Worm (Caenorhabditis elegans): ENCODE data around the gene aqp-5.

Gene aqp-5

ce11 chrV:10501295-10501694 is 9.8 kb downstream of the aqp-5 start, which contains the start of gene C35A5.3:
Gene C35A5.3 (minus strand): TSS chrV:10501395.
- TF ChIP-seq ztf-23 (GFP tag; IDR thresholded peaks at IDR 0.05): no peak
- no peak for TF ChIP-seq ref-1 (GFP tag; conservative IDR thresholded peaks at IDR 0.05)
- no peak for TF ChIP-seq cog-1 (tag; optimal IDR thresholded peaks at IDR 0.05)

ce11 chrV:10503011-10503410 is 11.5 kb downstream of the aqp-5 start, which contains the start of gene C35A5.11:
Gene C35A5.11 (minus strand): TSS chrV:10503111.
- TF ChIP-seq ztf-29 (GFP tag; IDR thresholded peaks at IDR 0.05) (no peak), ztf-23 (GFP tag; IDR thresholded peaks at IDR 0.05) (no peak)

ce11 chrV:10503893-10504292 is 12.3 kb downstream of the aqp-5 start, which contains the start of gene C35A5.10:
Gene C35A5.10 (plus strand): TSS chrV:10504193.
- TF ChIP-seq cog-1 (tag; optimal IDR thresholded peaks at IDR 0.05) (no peak), tab-1 (GFP tag; IDR thresholded peaks at IDR 0.05) (no peak), ztf-23 (GFP tag; IDR thresholded peaks at IDR 0.05) (no peak), flt-1 (GFP tag; IDR thresholded peaks at IDR 0.05) (no peak), ref-1 (GFP tag; conservative IDR thresholded peaks at IDR 0.05) (no peak), ztf-29 (GFP tag; IDR thresholded peaks at IDR 0.05) (no peak), klf-2 (GFP tag; conservative IDR thresholded peaks at IDR 0.05) (no peak), T22C8.4 (GFP tag; IDR thresholded peaks at IDR 0.05) (no peak), med-1 (GFP tag; optimal IDR thresholded peaks at IDR 0.05; ENCODE audit: insufficient read depth) (no peak)

ce11 chrV:10505553-10505952 is 14.0 kb downstream of the aqp-5 start, which contains the start of gene C35A5.5:
Gene C35A5.5 (plus strand): TSS chrV:10505853.
- no peak for TF ChIP-seq ref-1 (GFP tag; conservative IDR thresholded peaks at IDR 0.05)
- TF ChIP-seq ztf-23 (GFP tag; IDR thresholded peaks at IDR 0.05): no peak
- no peak for TF ChIP-seq cog-1 (tag; optimal IDR thresholded peaks at IDR 0.05)

- TF ChIP-seq ref-1 (GFP tag; conservative IDR thresholded peaks at IDR 0.05): no peak
- TF ChIP-seq klf-2 (GFP tag; conservative IDR thresholded peaks at IDR 0.05): no peak
- TF ChIP-seq T22C8.4 (GFP tag; IDR thresholded peaks at IDR 0.05): no peak
- no peak for TF ChIP-seq ztf-23 (GFP tag; IDR thresholded peaks at IDR 0.05)
- no peak for TF ChIP-seq med-1 (GFP tag; optimal IDR thresholded peaks at IDR 0.05; ENCODE audit: insufficient read depth)
- no peak for TF ChIP-seq ztf-29 (GFP tag; IDR thresholded peaks at IDR 0.05)
Observed at ce11 chrV:10508855-10509254, 17.3 kb downstream of the aqp-5 start, which contains the start of gene C35A5.6. Gene C35A5.6 (plus strand): TSS chrV:10509137.

- TF ChIP-seq tab-1 (GFP tag; IDR thresholded peaks at IDR 0.05) (no peak), flt-1 (GFP tag; IDR thresholded peaks at IDR 0.05) (no peak), ztf-29 (GFP tag; IDR thresholded peaks at IDR 0.05) (no peak), cog-1 (tag; optimal IDR thresholded peaks at IDR 0.05) (no peak), ztf-23 (GFP tag; IDR thresholded peaks at IDR 0.05) (no peak), med-1 (GFP tag; optimal IDR thresholded peaks at IDR 0.05; ENCODE audit: insufficient read depth) (no peak), klf-2 (GFP tag; conservative IDR thresholded peaks at IDR 0.05) (no peak)
Observed at ce11 chrV:10514271-10514670, 22.7 kb downstream of the aqp-5 start, which contains the start of gene dmsr-8. Gene dmsr-8 (minus strand): TSS chrV:10514371.

ce11 chrV:10516702-10517101 is 25.2 kb downstream of the aqp-5 start:
- TF ChIP-seq med-1 (GFP tag; optimal IDR thresholded peaks at IDR 0.05; ENCODE audit: insufficient read depth): no peak
- TF ChIP-seq tab-1 (GFP tag; IDR thresholded peaks at IDR 0.05): no peak
- TF ChIP-seq ztf-29 (GFP tag; IDR thresholded peaks at IDR 0.05): no peak
- TF ChIP-seq cog-1 (tag; optimal IDR thresholded peaks at IDR 0.05): no peak
- no peak for TF ChIP-seq ref-1 (GFP tag; conservative IDR thresholded peaks at IDR 0.05)
- no peak for TF ChIP-seq T22C8.4 (GFP tag; IDR thresholded peaks at IDR 0.05)
- TF ChIP-seq ztf-23 (GFP tag; IDR thresholded peaks at IDR 0.05): no peak
- no peak for TF ChIP-seq flt-1 (GFP tag; IDR thresholded peaks at IDR 0.05)
- no peak for TF ChIP-seq klf-2 (GFP tag; conservative IDR thresholded peaks at IDR 0.05)

- TF ChIP-seq ref-1 (GFP tag; conservative IDR thresholded peaks at IDR 0.05) (no peak), cog-1 (tag; optimal IDR thresholded peaks at IDR 0.05) (peak; percentile 3), T22C8.4 (GFP tag; IDR thresholded peaks at IDR 0.05) (no peak), tab-1 (GFP tag; IDR thresholded peaks at IDR 0.05) (no peak), flt-1 (GFP tag; IDR thresholded peaks at IDR 0.05) (peak; percentile 79; the same call in 1 of the 2 replicates), med-1 (GFP tag; optimal IDR thresholded peaks at IDR 0.05; ENCODE audit: insufficient read depth) (no peak), klf-2 (GFP tag; conservative IDR thresholded peaks at IDR 0.05) (0 out of 2 replicates have a peak, but pooled peaks have one; percentile 27), ztf-23 (GFP tag; IDR thresholded peaks at IDR 0.05) (no peak), ztf-29 (GFP tag; IDR thresholded peaks at IDR 0.05) (no peak)
Observed at ce11 chrV:10525902-10526301, 34.4 kb downstream of the aqp-5 start, which contains the start of the genes C35A5.8 and hda-11. Gene C35A5.8 (minus strand): TSS chrV:10525908. Gene hda-11 (plus strand): TSS chrV:10526184.

ce11 chrV:10528500-10528899 is 37.0 kb downstream of the aqp-5 start, which contains the start of gene F25D1.3:
Gene F25D1.3 (plus strand): TSS chrV:10528724.
- TF ChIP-seq T22C8.4 (GFP tag; IDR thresholded peaks at IDR 0.05) (no peak), ztf-23 (GFP tag; IDR thresholded peaks at IDR 0.05) (no peak), klf-2 (GFP tag; conservative IDR thresholded peaks at IDR 0.05) (no peak), med-1 (GFP tag; optimal IDR thresholded peaks at IDR 0.05; ENCODE audit: insufficient read depth) (no peak), ref-1 (GFP tag; conservative IDR thresholded peaks at IDR 0.05) (no peak), flt-1 (GFP tag; IDR thresholded peaks at IDR 0.05) (no peak), tab-1 (GFP tag; IDR thresholded peaks at IDR 0.05) (no peak), cog-1 (tag; optimal IDR thresholded peaks at IDR 0.05) (no peak), ztf-29 (GFP tag; IDR thresholded peaks at IDR 0.05) (no peak)

- no peak for TF ChIP-seq ztf-23 (GFP tag; IDR thresholded peaks at IDR 0.05)
- no peak for TF ChIP-seq T22C8.4 (GFP tag; IDR thresholded peaks at IDR 0.05)
- no peak for TF ChIP-seq tab-1 (GFP tag; IDR thresholded peaks at IDR 0.05)
- TF ChIP-seq flt-1 (GFP tag; IDR thresholded peaks at IDR 0.05): no peak
- no peak for TF ChIP-seq ref-1 (GFP tag; conservative IDR thresholded peaks at IDR 0.05)
- no peak for TF ChIP-seq med-1 (GFP tag; optimal IDR thresholded peaks at IDR 0.05; ENCODE audit: insufficient read depth)
Observed at ce11 chrV:10529600-10529999, 38.1 kb downstream of the aqp-5 start.
